Fruit fly (Drosophila melanogaster) whole organism, adult: ENCODE results near the gene CG31465.

ENCODE experiments used
- CG14711 ChIP-seq: fragments of 200-800 bp; sonication (Bioruptor generic); optimal IDR thresholded peaks from 2 replicates; lab custom pipeline; 2018; ENCODE audit warnings: missing biosample characterization, mild to moderate bottlenecking, missing genetic modification characterization, moderate library complexity
- CG7045 ChIP-seq: fragments of 200-800 bp; sonication (Bioruptor generic); optimal IDR thresholded peaks from 2 replicates; lab custom pipeline; 2017; ENCODE audit warnings: missing biosample characterization, mild to moderate bottlenecking, missing genetic modification characterization
- Hr96 ChIP-seq: fragments of 200-800 bp; sonication (Bioruptor generic); optimal IDR thresholded peaks from 2 replicates; lab custom pipeline; 2016; ENCODE audit warnings: missing biosample characterization, missing genetic modification characterization
- cnc ChIP-seq, 2 experiments: fragments of >200 bp; optimal IDR thresholded peaks; 2 replicates each; lab custom pipeline; 2017
- kay ChIP-seq: fragments of 200-800 bp; sonication (Bioruptor generic); peaks from one replicate; lab custom pipeline; 2016; ENCODE audit warnings: missing biosample characterization, missing genetic modification characterization, borderline replicate concordance
- pad ChIP-seq: fragments of 200-800 bp; sonication (Bioruptor generic); optimal IDR thresholded peaks from 3 replicates; lab custom pipeline; 2017; ENCODE audit warnings: missing biosample characterization, missing genetic modification characterization, mild to moderate bottlenecking, moderate library complexity, missing genetic modification reagents

dm6 chr3R:21920495-21920894 is 39.9 kb downstream of the CG31465 start:
- TF ChIP-seq kay (GFP tag; lab: Kevin White, UChicago) (no peak), pad (GFP tag; lab: Kevin White, UChicago) (no peak), cnc (optimal IDR thresholded peaks at IDR 0.05; lab: Kevin White, UChicago) (no peak), CG7045 (GFP tag; lab: Kevin White, UChicago) (no peak), Hr96 (GFP tag; lab: Kevin White, UChicago) (no peak), CG14711 (tag; lab: Kevin White, UChicago) (no peak)
